Fruit fly (Drosophila melanogaster): ENCODE measurements around the gene indra.

DNA sequence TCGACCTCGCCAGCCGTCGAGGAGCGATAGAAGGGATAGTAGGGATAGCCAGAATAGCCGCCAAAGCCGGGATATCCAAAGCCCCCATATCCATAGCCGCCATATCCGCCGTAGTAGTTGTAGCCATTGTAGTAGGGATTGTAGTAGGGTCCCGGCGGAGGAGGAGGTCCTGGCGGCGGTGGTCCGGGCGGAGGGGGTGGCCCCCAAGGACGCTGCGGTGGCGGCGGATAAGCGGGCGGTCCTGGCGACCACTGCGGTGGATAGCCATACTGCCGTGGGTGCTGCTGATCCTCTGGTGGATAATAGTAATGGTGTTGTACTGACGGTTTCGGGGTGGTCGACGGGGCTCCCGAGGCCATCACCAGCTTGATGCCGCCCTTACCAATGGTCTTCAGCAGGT, 20.0 kb downstream of the indra start:
- no peak for TF ChIP-seq Hr4 (GFP tag; optimal IDR thresholded peaks at IDR 0.05)
- no peak for TF ChIP-seq CG11762 (GFP tag; optimal IDR thresholded peaks at IDR 0.05; ENCODE audit: insufficient read depth)
- no peak for TF ChIP-seq CG6808 (GFP tag; optimal IDR thresholded peaks at IDR 0.05)
- TF ChIP-seq CG1621 (tag; optimal IDR thresholded peaks at IDR 0.05) = no peak
- TF ChIP-seq pdm3 (GFP tag; optimal IDR thresholded peaks at IDR 0.05) = no peak
- no peak for TF ChIP-seq Eip93F (GFP tag; optimal IDR thresholded peaks at IDR 0.05)
- no peak for TF ChIP-seq CG6854 (GFP tag; optimal IDR thresholded peaks at IDR 0.05)

Measured in whole organism, prepupa.